Fruit fly (Drosophila melanogaster): ENCODE data around the gene tara.

The tara gene

DNA sequence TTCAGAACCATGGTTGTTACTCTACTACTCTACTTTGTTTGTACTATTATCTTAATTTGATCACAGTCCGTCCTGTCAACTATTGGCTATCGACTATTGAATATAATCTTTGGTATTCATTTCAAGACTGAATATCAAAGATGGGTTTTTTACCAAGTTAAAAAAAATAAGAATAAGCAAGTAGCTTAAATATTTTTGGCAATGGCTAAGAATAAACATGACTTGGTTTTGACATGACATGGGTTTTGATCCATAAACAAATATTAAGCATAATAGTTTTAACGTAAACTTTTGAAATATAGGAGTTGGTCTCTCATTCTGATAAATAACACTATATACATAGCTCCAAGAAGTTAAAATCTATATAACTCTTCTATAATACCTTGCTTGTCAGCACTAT is 16.4 kb downstream of the tara start (continued):
- no peak for TF ChIP-seq trh (GFP tag; optimal IDR thresholded peaks at IDR 0.05)
- TF ChIP-seq esg (GFP tag; conservative IDR thresholded peaks at IDR 0.05), result no peak
- peak; percentile 24 for TF ChIP-seq Hr3 (GFP tag; optimal IDR thresholded peaks at IDR 0.05)
- no peak for TF ChIP-seq CG2889 (GFP tag; IDR thresholded peaks at IDR 0.05)
- TF ChIP-seq Pdp1 (GFP tag; optimal IDR thresholded peaks at IDR 0.05), result no peak
- peak; percentile 55 for TF ChIP-seq Oli (tag; optimal IDR thresholded peaks at IDR 0.05)
- TF ChIP-seq CG12391 (tag; optimal IDR thresholded peaks at IDR 0.05), result peak; percentile 18
- TF ChIP-seq Ravus (GFP tag; IDR thresholded peaks at IDR 0.05), result no peak
- TF ChIP-seq CG9876 (GFP tag; optimal IDR thresholded peaks at IDR 0.05), result no peak
- no peak for TF ChIP-seq Antp (GFP tag; optimal IDR thresholded peaks at IDR 0.05)
- no peak for TF ChIP-seq fu2 (GFP tag; optimal IDR thresholded peaks at IDR 0.05)
- no peak for TF ChIP-seq CG3838 (GFP tag; optimal IDR thresholded peaks at IDR 0.05)
- no peak for TF ChIP-seq cato (GFP tag; optimal IDR thresholded peaks at IDR 0.05; ENCODE audit: borderline replicate concordance)
- TF ChIP-seq CG12236 (GFP tag; optimal IDR thresholded peaks at IDR 0.05), result no peak
- no peak for TF ChIP-seq CG1233 (GFP tag; optimal IDR thresholded peaks at IDR 0.05)
- no peak for TF ChIP-seq sisA (GFP tag; IDR thresholded peaks at IDR 0.05)
- TF ChIP-seq nerfin-1 (tag; optimal IDR thresholded peaks at IDR 0.05), result no peak
- no peak for TF ChIP-seq CG8924 (tag; optimal IDR thresholded peaks at IDR 0.05)
- TF ChIP-seq h (optimal IDR thresholded peaks at IDR 0.05), result no peak
- no peak for TF ChIP-seq ato (GFP tag; IDR thresholded peaks at IDR 0.05; ENCODE audit: partially characterized antibody)
- no peak for TF ChIP-seq CG17361 (GFP tag; IDR thresholded peaks at IDR 0.05)
- peak; percentile 33 for TF ChIP-seq gem (tag; optimal IDR thresholded peaks at IDR 0.05)
- no peak for TF ChIP-seq MTF-1 (GFP tag; optimal IDR thresholded peaks at IDR 0.05; ENCODE audit: borderline replicate concordance)
- TF ChIP-seq sob (GFP tag; IDR thresholded peaks at IDR 0.05), result no peak
- peak; percentile 13 for TF ChIP-seq CG13424 (tag; optimal IDR thresholded peaks at IDR 0.05)
- TF ChIP-seq gce (GFP tag; IDR thresholded peaks at IDR 0.05), result no peak
- no peak for TF ChIP-seq zfh1 (GFP tag; IDR thresholded peaks at IDR 0.05)
- TF ChIP-seq H15 (GFP tag; IDR thresholded peaks at IDR 0.05), result no peak
- peak; percentile 53 for TF ChIP-seq CG4424 (GFP tag; optimal IDR thresholded peaks at IDR 0.05)
- TF ChIP-seq sqz (GFP tag; optimal IDR thresholded peaks at IDR 0.05), result no peak
- TF ChIP-seq sim (GFP tag; IDR thresholded peaks at IDR 0.05), result no peak
- no peak for TF ChIP-seq CG11695 (GFP tag; IDR thresholded peaks at IDR 0.05)
- no peak for TF ChIP-seq B-H2 (GFP tag; optimal IDR thresholded peaks at IDR 0.05)
- TF ChIP-seq sens (GFP tag), result peak; percentile 60
- TF ChIP-seq dati (GFP tag; IDR thresholded peaks at IDR 0.05), result no peak
- TF ChIP-seq CG18619 (GFP tag; optimal IDR thresholded peaks at IDR 0.05), result peak; percentile 55
- no peak for TF ChIP-seq CG31441 (GFP tag; IDR thresholded peaks at IDR 0.05)
- TF ChIP-seq phol (tag; optimal IDR thresholded peaks at IDR 0.05), result peak; percentile 38
- TF ChIP-seq CTCF (GFP tag; optimal IDR thresholded peaks at IDR 0.05), result no peak
- peak; percentile 6 for TF ChIP-seq Ssrp (tag; optimal IDR thresholded peaks at IDR 0.05)
- TF ChIP-seq bab2 (GFP tag; optimal IDR thresholded peaks at IDR 0.05), result no peak
- TF ChIP-seq CG18262 (tag; optimal IDR thresholded peaks at IDR 0.05), result no peak
- TF ChIP-seq CG7839 (tag; optimal IDR thresholded peaks at IDR 0.05), result peak; percentile 49
- no peak for TF ChIP-seq sr (GFP tag; IDR thresholded peaks at IDR 0.05)
- no peak for TF ChIP-seq Deaf1 (tag; optimal IDR thresholded peaks at IDR 0.05)
- no peak for TF ChIP-seq lbe (GFP tag; optimal IDR thresholded peaks at IDR 0.05)
- peak; percentile 41 for TF ChIP-seq CG11504 (tag; optimal IDR thresholded peaks at IDR 0.05)
- no peak for TF ChIP-seq bbx (GFP tag; IDR thresholded peaks at IDR 0.05; ENCODE audit: partially characterized antibody)
- TF ChIP-seq HLH54F (GFP tag; optimal IDR thresholded peaks at IDR 0.05), result no peak
- no peak for TF ChIP-seq zfh2 (GFP tag; optimal IDR thresholded peaks at IDR 0.05)
- TF ChIP-seq caup (GFP tag; optimal IDR thresholded peaks at IDR 0.05; ENCODE audit: severe bottlenecking), result no peak
- no peak for TF ChIP-seq ase (GFP tag; IDR thresholded peaks at IDR 0.05)
- peak; percentile 68 for TF ChIP-seq CG30403 (GFP tag; optimal IDR thresholded peaks at IDR 0.05)
